Fruit fly (Drosophila melanogaster) Kc167 (cell line): ENCODE measurements around the gene Gr98c.

Experiments
- Myc ChIP-seq: fragments of >200 bp; optimal IDR thresholded peaks from 2 replicates; lab custom pipeline; 2017; ENCODE audit warnings: missing external identifiers
- Sin3A ChIP-seq: fragments of >200 bp; optimal IDR thresholded peaks from 2 replicates; lab custom pipeline; 2018; ENCODE audit warnings: missing external identifiers
- ttk ChIP-seq: sonication (Bioruptor generic); optimal IDR thresholded peaks from 2 replicates; lab custom pipeline; 2017; ENCODE audit warnings: missing external identifiers

DNA sequence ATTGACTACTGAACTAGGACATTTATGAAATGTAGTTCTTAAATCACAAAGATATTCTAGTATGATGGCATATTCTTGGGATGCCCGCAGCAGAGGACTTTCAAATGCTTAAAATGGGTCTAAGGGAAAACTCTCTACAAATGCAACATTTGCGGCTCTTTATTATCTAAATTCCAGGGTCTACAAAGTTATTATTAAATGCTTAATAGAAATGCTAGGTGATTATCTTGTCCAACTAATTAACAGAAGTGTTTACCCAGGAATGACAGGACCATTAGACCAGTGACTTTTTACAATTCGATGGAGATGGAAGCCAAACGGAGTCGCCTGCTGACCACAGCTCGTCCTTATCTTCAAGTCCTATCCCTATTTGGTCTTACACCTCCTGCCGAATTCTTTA, at the start of gene Gr98c:
- TF ChIP-seq Myc (lab: Kevin White, UChicago) (no peak), Sin3A (lab: Kevin White, UChicago) (no peak), ttk (lab: Kevin White, UChicago) (no peak)
